Fruit fly (Drosophila melanogaster): Measurements from ENCODE around the gene Cpsf6.

The Cpsf6 gene

DNA sequence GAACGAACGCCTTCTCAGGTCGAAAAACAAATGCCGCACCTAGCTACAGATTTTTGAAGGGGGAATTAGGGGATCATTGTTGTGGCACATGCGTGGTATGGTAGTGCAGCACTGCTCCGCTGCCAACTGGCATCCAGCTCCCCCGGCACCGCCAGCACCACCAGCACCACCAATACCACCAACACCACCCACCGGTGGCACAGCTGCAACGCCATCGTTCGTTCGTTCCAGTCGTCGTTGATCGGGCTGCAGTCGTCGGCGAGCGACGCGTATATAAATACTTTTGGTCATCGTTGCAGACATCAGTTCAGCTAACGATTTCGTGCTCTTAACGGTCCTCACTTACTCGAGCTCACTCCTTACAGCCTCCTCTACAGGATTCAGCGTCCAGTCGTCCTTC, 10.3 kb upstream of the Cpsf6 start, which contains the start of gene CG34461:
Gene CG34461, plus strand, starts transcription at position 301 of the 400 bp plus-strand sequence.
- TF ChIP-seq Sry-β (GFP tag; optimal IDR thresholded peaks at IDR 0.05) (no peak), CG34376 (GFP tag; optimal IDR thresholded peaks at IDR 0.05) (no peak), tio (GFP tag; optimal IDR thresholded peaks at IDR 0.05) (no peak), otp (GFP tag; IDR thresholded peaks at IDR 0.05) (no peak), HLHmδ (GFP tag; optimal IDR thresholded peaks at IDR 0.05) (no peak), Med (GFP tag) (no peak), CG6765 (GFP tag; optimal IDR thresholded peaks at IDR 0.05) (no peak), kni (GFP tag; optimal IDR thresholded peaks at IDR 0.05) (no peak), CG6175 (GFP tag; IDR thresholded peaks at IDR 0.05) (no peak), tap (tag; optimal IDR thresholded peaks at IDR 0.05) (no peak), nerfin-1 (tag; optimal IDR thresholded peaks at IDR 0.05) (no peak)

DNA sequence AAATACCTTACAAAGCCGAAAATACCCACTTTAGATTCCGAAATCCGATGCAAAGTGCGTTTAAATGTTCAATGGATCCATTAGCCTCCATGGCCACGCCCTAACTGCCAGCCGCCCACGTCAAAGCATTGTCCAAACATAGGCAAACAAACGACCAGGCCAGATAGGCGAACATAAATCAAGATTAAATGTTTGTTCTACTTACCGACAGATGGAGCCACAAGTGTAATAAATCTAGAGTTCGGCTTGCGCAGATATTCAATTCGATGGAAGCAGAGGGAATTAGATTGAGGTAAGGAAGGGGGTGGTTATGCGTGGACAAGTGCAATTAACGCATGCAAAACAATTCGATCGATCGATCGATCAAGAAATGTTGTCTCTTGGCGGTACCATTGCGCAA, 8.5 kb upstream of the Cpsf6 start:
- TF ChIP-seq gcm (GFP tag; optimal IDR thresholded peaks at IDR 0.05) = no peak
- TF ChIP-seq row (GFP tag; IDR thresholded peaks at IDR 0.05) = no peak
- no peak for TF ChIP-seq D19B (GFP tag; optimal IDR thresholded peaks at IDR 0.05)
- peak; percentile 90 for TF ChIP-seq CG14965 (GFP tag; optimal IDR thresholded peaks at IDR 0.05; ENCODE audit: borderline replicate concordance)
- TF ChIP-seq aop (GFP tag; IDR thresholded peaks at IDR 0.05) = no peak
- peak; percentile 84 for TF ChIP-seq CTCF (GFP tag; optimal IDR thresholded peaks at IDR 0.05)
- TF ChIP-seq sens (GFP tag) = peak; percentile 38

DNA sequence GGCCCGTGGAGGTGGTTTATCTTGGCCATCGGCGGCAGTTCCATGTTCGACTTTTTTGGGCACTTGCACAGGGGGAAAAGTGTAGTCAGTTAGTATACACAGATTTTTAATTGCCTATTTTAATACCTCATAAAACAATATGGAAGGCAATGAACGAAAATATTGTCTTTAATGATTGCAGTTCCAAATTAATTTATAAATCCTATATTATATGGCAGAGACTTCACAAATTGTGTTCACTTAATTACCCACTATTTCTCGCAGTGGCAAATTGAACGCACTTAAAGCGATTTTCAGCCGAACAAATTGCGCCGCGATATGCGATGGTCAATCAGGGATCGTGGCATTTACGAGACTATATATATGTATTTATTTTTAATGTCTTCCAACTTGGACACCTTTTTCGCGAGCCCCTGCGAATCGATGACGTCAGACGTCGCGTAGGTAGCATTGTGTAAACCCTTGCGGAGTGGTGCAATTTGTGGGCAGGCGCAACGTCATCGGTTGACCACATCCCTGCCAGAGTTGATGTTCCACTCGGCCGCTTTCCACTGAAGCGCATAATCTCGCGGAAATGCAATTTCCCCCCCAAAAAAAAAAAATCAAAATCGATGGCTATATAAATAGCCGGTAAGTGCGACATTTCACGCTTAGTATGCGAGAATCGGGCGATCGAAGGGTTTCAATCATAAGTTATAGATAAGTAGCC, 5.0 kb upstream of the Cpsf6 start, which contains the start of gene CG13670:
Gene CG13670, plus strand, starts transcription at position 659 of the 709 bp plus-strand sequence.
- TF ChIP-seq dmrt99B (tag; optimal IDR thresholded peaks at IDR 0.05) (peak; percentile 2), Nf-YB (GFP tag; optimal IDR thresholded peaks at IDR 0.05) (no peak), CG6689 (GFP tag; IDR thresholded peaks at IDR 0.05) (0 out of 2 replicates have a peak, but pooled peaks have one; percentile 9), CG14667 (GFP tag; IDR thresholded peaks at IDR 0.05) (no peak), Ada2b (GFP tag; IDR thresholded peaks at IDR 0.05) (0 out of 2 replicates have a peak, but pooled peaks have one; percentile 22), Hr51 (GFP tag; optimal IDR thresholded peaks at IDR 0.05) (peak in 1 of 2 experiments; percentile 1), sens (GFP tag) (peak; percentile 1), Drgx (GFP tag; IDR thresholded peaks at IDR 0.05) (peak; percentile 62)

DNA sequence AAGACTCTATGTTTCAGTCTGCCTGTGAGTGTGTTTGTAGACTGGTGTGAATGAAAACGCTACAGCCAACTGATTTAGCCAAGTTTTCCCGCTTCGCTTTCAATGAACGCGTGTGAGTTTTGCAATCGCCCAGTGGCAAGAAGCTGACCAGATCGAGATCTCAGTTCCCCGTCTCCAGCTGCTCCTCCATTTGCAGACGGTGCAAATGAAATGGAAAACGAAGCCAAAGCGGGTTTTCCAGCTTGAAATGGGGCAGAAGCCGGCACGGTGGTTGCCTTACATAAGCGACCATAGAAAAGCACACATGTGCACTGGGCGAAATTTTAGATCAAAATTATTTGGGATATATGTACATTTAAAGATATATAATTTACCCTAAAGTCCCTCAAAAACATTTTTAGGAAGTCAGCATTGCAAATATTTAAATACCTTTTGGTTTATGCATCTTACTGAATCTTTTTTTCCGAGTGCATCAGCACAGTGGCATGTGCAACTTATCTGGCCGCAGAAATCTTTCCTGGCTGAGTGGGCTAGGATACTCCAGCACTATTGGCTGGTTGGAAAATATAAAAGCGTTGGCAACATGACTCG, 3.7 kb upstream of the Cpsf6 start, which contains the start of gene CG43059:
Gene CG43059, minus strand, starts transcription at position 51 of the 591 bp plus-strand sequence.
- TF ChIP-seq CG9817 (tag; optimal IDR thresholded peaks at IDR 0.05) (no peak), sqz (GFP tag; optimal IDR thresholded peaks at IDR 0.05) (no peak), prd (optimal IDR thresholded peaks at IDR 0.05) (no peak), prd (GFP tag; IDR thresholded peaks at IDR 0.05) (peak; percentile 29; the same call in 1 of the 3 replicates), gfzf (GFP tag; optimal IDR thresholded peaks at IDR 0.05) (no peak), nom (GFP tag; optimal IDR thresholded peaks at IDR 0.05) (no peak), row (GFP tag; IDR thresholded peaks at IDR 0.05) (0 out of 3 replicates have a peak, but pooled peaks have one; percentile 9), gem (tag; optimal IDR thresholded peaks at IDR 0.05) (peak; percentile 22), ase (GFP tag; IDR thresholded peaks at IDR 0.05) (0 out of 3 replicates have a peak, but pooled peaks have one; percentile 19), Hr51 (GFP tag; optimal IDR thresholded peaks at IDR 0.05) (peak in 1 of 2 experiments; percentile 28), Ptx1 (GFP tag; IDR thresholded peaks at IDR 0.05) (no peak), CG13624 (GFP tag; optimal IDR thresholded peaks at IDR 0.05) (no peak), Xbp1 (GFP tag; optimal IDR thresholded peaks at IDR 0.05) (no peak), Fer3 (tag; optimal IDR thresholded peaks at IDR 0.05) (no peak), CG2712 (tag; optimal IDR thresholded peaks at IDR 0.05) (peak; percentile 1), CG6765 (GFP tag; optimal IDR thresholded peaks at IDR 0.05) (no peak), CG11504 (tag; optimal IDR thresholded peaks at IDR 0.05) (peak; percentile 35), bsh (GFP tag; optimal IDR thresholded peaks at IDR 0.05) (peak in 1 of 2 experiments; percentile 5), gcm (GFP tag; optimal IDR thresholded peaks at IDR 0.05) (no peak), scrt (GFP tag; optimal IDR thresholded peaks at IDR 0.05) (no peak), CG17359 (tag; optimal IDR thresholded peaks at IDR 0.05) (peak; percentile 1), Dref (GFP tag; IDR thresholded peaks at IDR 0.05) (no peak), CG2875 (GFP tag; optimal IDR thresholded peaks at IDR 0.05) (no peak)

All from whole organism, embryonic.